Fruit fly (Drosophila melanogaster): Measurements from ENCODE around the gene Drak.
"Not testable (repeated sequence)": the region's sequence is repeated elsewhere in the genome, so short reads cannot be mapped to it uniquely, and the experiment has no call there.

Gene Drak

dm6 chrX:11550078-11550477 lies 57.1 kb downstream of the Drak start:
- peak; percentile 41 for TF ChIP-seq noc (tag; optimal IDR thresholded peaks at IDR 0.05)

dm6 chrX:11555070-11555469 lies 62.1 kb downstream of the Drak start:
- TF ChIP-seq noc (tag; optimal IDR thresholded peaks at IDR 0.05), result no peak

- no peak for TF ChIP-seq noc (tag; optimal IDR thresholded peaks at IDR 0.05)
Measured at dm6 chrX:11556774-11557173, 63.8 kb downstream of the Drak start.

- no peak for TF ChIP-seq noc (tag; optimal IDR thresholded peaks at IDR 0.05)
Measured at dm6 chrX:11558389-11558908, 65.5 kb downstream of the Drak start, which contains the start of gene CG1572. CG1572 (minus strand) TSS chrX:11558654.

dm6 chrX:11559728-11560724 lies 67.1 kb downstream of the Drak start:
- peak; percentile 97 for TF ChIP-seq noc (tag; optimal IDR thresholded peaks at IDR 0.05)

- peak; percentile 59 for TF ChIP-seq noc (tag; optimal IDR thresholded peaks at IDR 0.05)
Measured at dm6 chrX:11561450-11562040, 68.6 kb downstream of the Drak start, which contains the start of gene PGRP-SA. PGRP-SA (plus strand) TSS chrX:11561643.

- TF ChIP-seq noc (tag; optimal IDR thresholded peaks at IDR 0.05), result peak; percentile 67
Measured at dm6 chrX:11569956-11570695, 77.2 kb downstream of the Drak start, which contains the start of the genes Polr2A and CG11699. Polr2A (minus strand) TSS chrX:11570326. CG11699 (plus strand) TSS chrX:11570621.

dm6 chrX:11572270-11572914 lies 79.5 kb downstream of the Drak start, which contains the start of the genes Kmn1 and Reepl1:
Kmn1 (minus strand) TSS chrX:11572442.
Reepl1 (plus strand) TSS chrX:11572707.
- no peak for TF ChIP-seq noc (tag; optimal IDR thresholded peaks at IDR 0.05)

dm6 chrX:11573529-11573928 lies 80.6 kb downstream of the Drak start, which contains the start of gene CG11696:
CG11696 (plus strand) TSS chrX:11573731.
- no peak for TF ChIP-seq noc (tag; optimal IDR thresholded peaks at IDR 0.05)

- TF ChIP-seq noc (tag; optimal IDR thresholded peaks at IDR 0.05), result peak; percentile 54
Measured at dm6 chrX:11576540-11576939, 83.6 kb downstream of the Drak start, which contains the start of gene CG11695. CG11695 (plus strand) TSS chrX:11576883.

dm6 chrX:11578841-11579240 lies 85.9 kb downstream of the Drak start:
- TF ChIP-seq noc (tag; optimal IDR thresholded peaks at IDR 0.05), result no peak

- peak; percentile 47 for TF ChIP-seq noc (tag; optimal IDR thresholded peaks at IDR 0.05)
Measured at dm6 chrX:11580200-11580840, 87.4 kb downstream of the Drak start, which contains the start of gene nod. nod (plus strand) TSS chrX:11580772.

- TF ChIP-seq noc (tag; optimal IDR thresholded peaks at IDR 0.05), result no peak
Measured at dm6 chrX:11584075-11584474, 91.1 kb downstream of the Drak start, which contains the start of gene pkm. pkm (minus strand) TSS chrX:11584175.

- TF ChIP-seq noc (tag; optimal IDR thresholded peaks at IDR 0.05), result not testable (repeated sequence)
Measured at dm6 chrX:11599589-11599988, 106.7 kb downstream of the Drak start, which contains the start of gene rho-4. rho-4 (plus strand) TSS chrX:11599838.

Data from whole organism, larva.